Fruit fly (Drosophila melanogaster) whole organism, embryonic: ENCODE data around the gene ND-24.

Experiments used
- Asciz ChIP-seq: fragments of 200-800 bp; sonication (Bioruptor generic); optimal IDR thresholded peaks from 2 replicates; lab custom pipeline; 2017; ENCODE audit warnings: missing biosample characterization, mild to moderate bottlenecking, missing genetic modification characterization, missing genetic modification reagents
- Atf3 ChIP-seq: fragments of 200-800 bp; sonication (Bioruptor generic); optimal IDR thresholded peaks from 3 replicates; lab custom pipeline; 2016; ENCODE audit warnings: missing biosample characterization, missing genetic modification characterization
- CG11085 ChIP-seq: fragments of 200-800 bp; sonication (Bioruptor generic); IDR thresholded peaks from 2 replicates; pipeline ENCODE4 v1.3.6; 2022; ENCODE audit warnings: missing biosample characterization, missing genetic modification characterization
- CG11398 ChIP-seq: fragments of 200-800 bp; sonication (Bioruptor generic); optimal IDR thresholded peaks from 2 replicates; lab custom pipeline; 2016; ENCODE audit warnings: missing biosample characterization, missing genetic modification characterization
- CG14965 ChIP-seq: fragments of 200-800 bp; sonication (Bioruptor generic); optimal IDR thresholded peaks from 2 replicates; lab custom pipeline; 2016; ENCODE audit warnings: missing biosample characterization, missing genetic modification characterization, borderline replicate concordance
- CG15073 ChIP-seq: fragments of 200-800 bp; sonication (Bioruptor generic); optimal IDR thresholded peaks from 2 replicates; lab custom pipeline; 2016; ENCODE audit warnings: missing biosample characterization, missing genetic modification characterization
- CG15696 ChIP-seq: fragments of 200-800 bp; sonication (Bioruptor generic); optimal IDR thresholded peaks from 2 replicates; lab custom pipeline; 2019; ENCODE audit warnings: missing biosample characterization, mild to moderate bottlenecking, missing genetic modification characterization, moderate library complexity
- CG17328 ChIP-seq: fragments of 200-800 bp; sonication (Bioruptor generic); IDR thresholded peaks from 2 replicates; pipeline ENCODE4 v1.3.6; 2022; ENCODE audit warnings: missing biosample characterization, missing genetic modification characterization
- CG17385 ChIP-seq: fragments of 200-800 bp; sonication (Bioruptor generic); optimal IDR thresholded peaks from 3 replicates; lab custom pipeline; 2018; ENCODE audit warnings: missing biosample characterization, mild to moderate bottlenecking, missing genetic modification characterization
- CG2199 ChIP-seq: fragments of 200-800 bp; sonication (Bioruptor generic); IDR thresholded peaks from 3 replicates; pipeline ENCODE4 v1.3.6; 2022; ENCODE audit warnings: missing biosample characterization, missing genetic modification characterization
- CG2202 ChIP-seq: fragments of 200-800 bp; sonication (Bioruptor generic); optimal IDR thresholded peaks from 2 replicates; lab custom pipeline; 2018; ENCODE audit warnings: missing biosample characterization, mild to moderate bottlenecking, missing genetic modification characterization
- CG30403 ChIP-seq: fragments of 200-800 bp; sonication (Bioruptor generic); optimal IDR thresholded peaks from 3 replicates; lab custom pipeline; 2016; ENCODE audit warnings: missing biosample characterization, missing genetic modification characterization
- CG31388 ChIP-seq: fragments of 200-800 bp; sonication (Bioruptor generic); optimal IDR thresholded peaks from 2 replicates; lab custom pipeline; 2016; ENCODE audit warnings: missing biosample characterization, missing genetic modification characterization
- CG32767 ChIP-seq: fragments of 200-800 bp; sonication (Bioruptor generic); IDR thresholded peaks from 2 replicates; pipeline ENCODE4 v1.3.6; 2022; ENCODE audit warnings: missing biosample characterization, missing genetic modification characterization
- CG4360 ChIP-seq: fragments of 200-800 bp; sonication (Bioruptor generic); IDR thresholded peaks from 2 replicates; pipeline ENCODE4 v1.3.6; 2022; ENCODE audit warnings: missing biosample characterization, missing genetic modification characterization
- CG4617 ChIP-seq: fragments of 200-800 bp; sonication (Bioruptor generic); optimal IDR thresholded peaks from 3 replicates; lab custom pipeline; 2016; ENCODE audit warnings: missing biosample characterization, missing genetic modification characterization, borderline replicate concordance
- CG7745 ChIP-seq: fragments of 200-800 bp; sonication (Bioruptor generic); optimal IDR thresholded peaks from 2 replicates; lab custom pipeline; 2018; ENCODE audit warnings: missing biosample characterization, mild to moderate bottlenecking, missing genetic modification characterization, moderate library complexity
- CG7786 ChIP-seq: fragments of 200-800 bp; sonication (Bioruptor generic); optimal IDR thresholded peaks from 2 replicates; lab custom pipeline; 2016; ENCODE audit warnings: missing biosample characterization, missing genetic modification characterization
- CG8478 ChIP-seq: fragments of >200 bp; optimal IDR thresholded peaks from 2 replicates; lab custom pipeline; 2018
- CG9215 ChIP-seq: fragments of 200-800 bp; sonication (Bioruptor generic); IDR thresholded peaks from 2 replicates; pipeline ENCODE4 v1.3.6; 2022; ENCODE audit warnings: missing biosample characterization, missing genetic modification characterization
- CG9609 ChIP-seq: fragments of 200-800 bp; sonication (Bioruptor generic); optimal IDR thresholded peaks from 3 replicates; lab custom pipeline; 2016; ENCODE audit warnings: missing biosample characterization, missing genetic modification characterization
- D19B ChIP-seq: fragments of 200-800 bp; sonication (Bioruptor generic); optimal IDR thresholded peaks from 2 replicates; lab custom pipeline; 2017; ENCODE audit warnings: missing biosample characterization, mild to moderate bottlenecking, missing genetic modification characterization
- Dad ChIP-seq: fragments of 200-800 bp; sonication (Bioruptor generic); optimal IDR thresholded peaks from 3 replicates; lab custom pipeline; 2016; ENCODE audit warnings: missing biosample characterization, missing genetic modification characterization
- ERR ChIP-seq: fragments of 200-800 bp; sonication (Bioruptor generic); optimal IDR thresholded peaks from 2 replicates; lab custom pipeline; 2016; ENCODE audit warnings: missing biosample characterization, missing genetic modification characterization
- Fer2 ChIP-seq: fragments of 200-800 bp; sonication (Bioruptor generic); optimal IDR thresholded peaks from 2 replicates; lab custom pipeline; 2018; ENCODE audit warnings: missing biosample characterization, mild to moderate bottlenecking, missing genetic modification characterization, moderate library complexity
- HLH54F ChIP-seq: fragments of 200-800 bp; sonication (Bioruptor generic); optimal IDR thresholded peaks from 3 replicates; lab custom pipeline; 2016; ENCODE audit warnings: missing biosample characterization, missing genetic modification characterization
- Hey ChIP-seq: fragments of 200-800 bp; sonication (Bioruptor generic); optimal IDR thresholded peaks from 3 replicates; lab custom pipeline; 2018; ENCODE audit warnings: missing biosample characterization, mild to moderate bottlenecking, missing genetic modification characterization
- HmgZ ChIP-seq: fragments of 200-800 bp; sonication (Bioruptor generic); optimal IDR thresholded peaks from 2 replicates; lab custom pipeline; 2018; ENCODE audit warnings: missing biosample characterization, mild to moderate bottlenecking, missing genetic modification characterization
- MESR4 ChIP-seq: fragments of 200-800 bp; sonication (Bioruptor generic); optimal IDR thresholded peaks from 2 replicates; lab custom pipeline; 2018; ENCODE audit warnings: missing biosample characterization, mild to moderate bottlenecking, missing genetic modification characterization, moderate library complexity
- Med ChIP-seq: fragments of 200-800 bp; sonication (Bioruptor generic); peaks from one replicate; lab custom pipeline; 2016; ENCODE audit warnings: missing biosample characterization, missing genetic modification characterization, mild to moderate bottlenecking, inconsistent platforms, moderate library complexity
- amos ChIP-seq: fragments of 200-800 bp; sonication (Bioruptor generic); IDR thresholded peaks from 2 replicates; pipeline ENCODE4 v1.3.6; 2022; ENCODE audit warnings: missing biosample characterization, missing genetic modification characterization; ENCODE audit not compliant: partially characterized antibody
- ap ChIP-seq: fragments of 200-800 bp; sonication (Bioruptor generic); IDR thresholded peaks from 2 replicates; pipeline ENCODE4 v1.3.6; 2022; ENCODE audit warnings: missing biosample characterization, missing genetic modification characterization
- ara ChIP-seq: fragments of 200-800 bp; sonication (Bioruptor generic); IDR thresholded peaks from 2 replicates; pipeline ENCODE4 v1.3.6; 2022; ENCODE audit warnings: missing biosample characterization, missing genetic modification characterization
- crc ChIP-seq: fragments of 200-800 bp; sonication (Bioruptor generic); optimal IDR thresholded peaks from 2 replicates; lab custom pipeline; 2016; ENCODE audit warnings: missing biosample characterization, missing genetic modification characterization
- da ChIP-seq: fragments of 200-800 bp; sonication (Bioruptor generic); optimal IDR thresholded peaks from 2 replicates; lab custom pipeline; 2016; ENCODE audit warnings: missing biosample characterization, missing genetic modification characterization
- eyg ChIP-seq: fragments of 200-800 bp; sonication (Bioruptor generic); optimal IDR thresholded peaks from 3 replicates; lab custom pipeline; 2016; ENCODE audit warnings: missing biosample characterization, missing genetic modification characterization
- gcm2 ChIP-seq: fragments of 200-800 bp; sonication (Bioruptor generic); optimal IDR thresholded peaks from 2 replicates; lab custom pipeline; 2016; ENCODE audit warnings: missing biosample characterization, missing genetic modification characterization
- gsb-n ChIP-seq: fragments of 200-800 bp; sonication (Bioruptor generic); optimal IDR thresholded peaks from 3 replicates; lab custom pipeline; 2018; ENCODE audit warnings: missing biosample characterization, mild to moderate bottlenecking, missing genetic modification characterization
- inv ChIP-seq: fragments of 200-800 bp; sonication (Bioruptor generic); IDR thresholded peaks from 2 replicates; pipeline ENCODE4 v1.3.6; 2022; ENCODE audit warnings: missing biosample characterization, missing genetic modification characterization; ENCODE audit not compliant: partially characterized antibody
- ken ChIP-seq: fragments of 200-800 bp; sonication (Bioruptor generic); IDR thresholded peaks from 3 replicates; pipeline ENCODE4 v1.3.6; 2022; ENCODE audit warnings: missing biosample characterization, missing genetic modification characterization
- lilli ChIP-seq: fragments of 200-800 bp; sonication (Bioruptor generic); optimal IDR thresholded peaks from 3 replicates; lab custom pipeline; 2016; ENCODE audit warnings: missing biosample characterization, missing genetic modification characterization
- lmd ChIP-seq: fragments of 200-800 bp; sonication (Bioruptor generic); IDR thresholded peaks from 2 replicates; pipeline ENCODE4 v1.3.6; 2022; ENCODE audit warnings: missing biosample characterization, missing genetic modification characterization
- lola ChIP-seq, 3 experiments: fragments of >200 bp in 2 of 3; fragments of 200-800 bp in 1 of 3; sonication (Bioruptor generic) in 1 of 3; optimal IDR thresholded peaks; 2 replicates each; lab custom pipeline; 2017 to 2019; ENCODE audit warnings: missing biosample characterization in 3 of 3, missing genetic modification characterization in 3 of 3, mild to moderate bottlenecking in 1 of 3, moderate library complexity in 1 of 3
- sc ChIP-seq, 3 experiments: fragments of >200 bp in 2 of 3; fragments of 200-800 bp in 1 of 3; sonication (Bioruptor generic) in 1 of 3; optimal IDR thresholded peaks; 2 replicates in 2 of 3; 3 replicates in 1 of 3; lab custom pipeline; 2017; ENCODE audit warnings: mild to moderate bottlenecking in 1 of 3, missing biosample characterization in 1 of 3, missing genetic modification characterization in 1 of 3, missing genetic modification reagents in 1 of 3
- scrt ChIP-seq: fragments of 200-800 bp; sonication (Bioruptor generic); optimal IDR thresholded peaks from 2 replicates; lab custom pipeline; 2018; ENCODE audit warnings: missing biosample characterization, mild to moderate bottlenecking, missing genetic modification characterization, moderate library complexity
- tna ChIP-seq: fragments of 200-800 bp; sonication (Bioruptor generic); IDR thresholded peaks from 2 replicates; pipeline ENCODE4 v1.3.6; 2022; ENCODE audit warnings: missing biosample characterization, missing genetic modification characterization; ENCODE audit not compliant: partially characterized antibody
- toy ChIP-seq: fragments of 200-800 bp; sonication (Bioruptor generic); IDR thresholded peaks from 2 replicates; pipeline ENCODE4 v1.3.6; 2022; ENCODE audit warnings: missing biosample characterization, missing genetic modification characterization
- ttk ChIP-seq: fragments of 200-800 bp; sonication (Bioruptor generic); IDR thresholded peaks from 2 replicates; pipeline ENCODE4 v2.1.2; 2022; ENCODE audit warnings: missing biosample characterization, missing genetic modification characterization
- wek ChIP-seq: fragments of 200-800 bp; sonication (Bioruptor generic); optimal IDR thresholded peaks from 3 replicates; lab custom pipeline; 2018; ENCODE audit warnings: missing biosample characterization, mild to moderate bottlenecking, missing genetic modification characterization, moderate library complexity
- z ChIP-seq: fragments of 200-800 bp; sonication (Bioruptor generic); IDR thresholded peaks from 3 replicates; pipeline ENCODE4 v1.3.6; 2022; ENCODE audit warnings: missing biosample characterization, missing genetic modification characterization
- zf30C ChIP-seq: fragments of 200-800 bp; sonication (Bioruptor generic); optimal IDR thresholded peaks from 3 replicates; lab custom pipeline; 2018; ENCODE audit warnings: missing biosample characterization, mild to moderate bottlenecking, missing genetic modification characterization

The ND-24 gene

dm6 chrX:17595822-17596221 is 36.1 kb upstream of the ND-24 start (continued):
- TF ChIP-seq CG14965 (GFP tag; lab: Kevin White, UChicago): no peak
- TF ChIP-seq ttk (GFP tag; lab: Robert Waterston, UW): peak; percentile 75
- TF ChIP-seq lola (GFP tag; optimal IDR thresholded peaks at IDR 0.05; lab: Kevin White, UChicago): no peak
- no peak for TF ChIP-seq Hey (tag; lab: Kevin White, UChicago)
- TF ChIP-seq HLH54F (GFP tag; lab: Kevin White, UChicago): peak; percentile 60
- TF ChIP-seq CG7745 (tag; lab: Kevin White, UChicago): no peak
- no peak for TF ChIP-seq wek (GFP tag; lab: Kevin White, UChicago)
- no peak for TF ChIP-seq tna
- TF ChIP-seq CG7786 (GFP tag; lab: Kevin White, UChicago): peak; percentile 19
- TF ChIP-seq gcm2 (GFP tag; lab: Kevin White, UChicago): no peak
- TF ChIP-seq CG2202 (tag; lab: Kevin White, UChicago): no peak
- TF ChIP-seq lilli (GFP tag; lab: Kevin White, UChicago): peak; percentile 88
- TF ChIP-seq CG2199 (GFP tag; lab: Robert Waterston, UW): no peak
- TF ChIP-seq ap (GFP tag; lab: Robert Waterston, UW): peak; percentile 70
- no peak for TF ChIP-seq CG4360 (GFP tag; lab: Robert Waterston, UW)
- peak; percentile 77 for TF ChIP-seq CG11085 (GFP tag; lab: Robert Waterston, UW)
- TF ChIP-seq Atf3: no peak
- TF ChIP-seq Fer2 (tag; lab: Kevin White, UChicago): peak; percentile 52
- no peak for TF ChIP-seq amos
- TF ChIP-seq eyg (GFP tag; lab: Kevin White, UChicago): no peak
- TF ChIP-seq CG15073: no peak
- TF ChIP-seq ERR: no peak
- TF ChIP-seq ken (GFP tag; lab: Robert Waterston, UW): peak; percentile 53; the same call in 1 of the 3 replicates
- no peak for TF ChIP-seq z
- TF ChIP-seq CG15696 (tag; lab: Kevin White, UChicago): peak; percentile 35
- peak; percentile 60 for TF ChIP-seq Asciz (GFP tag; lab: Kevin White, UChicago)
- peak; percentile 2 for TF ChIP-seq crc (GFP tag; lab: Kevin White, UChicago)
- no peak for TF ChIP-seq sc (optimal IDR thresholded peaks at IDR 0.05; lab: Kevin White, UChicago)
- peak; percentile 32 for TF ChIP-seq sc (GFP tag; optimal IDR thresholded peaks at IDR 0.05; lab: Kevin White, UChicago)
- peak; percentile 10 for TF ChIP-seq CG4617 (GFP tag; lab: Kevin White, UChicago)
- TF ChIP-seq CG8478 (lab: Kevin White, UChicago): no peak
- TF ChIP-seq CG9215: peak; percentile 68
- peak; percentile 53; the same call in 1 of the 2 replicates for TF ChIP-seq CG32767 (GFP tag; lab: Robert Waterston, UW)
- peak; percentile 74 for TF ChIP-seq CG17385 (GFP tag; lab: Kevin White, UChicago)
- TF ChIP-seq zf30C: no peak
- TF ChIP-seq Med (GFP tag; lab: Kevin White, UChicago): peak; percentile 89
- peak; percentile 79 for TF ChIP-seq CG30403
- peak; percentile 98 for TF ChIP-seq D19B
- TF ChIP-seq toy (GFP tag; lab: Robert Waterston, UW): peak; percentile 61
- peak; percentile 44 for TF ChIP-seq gsb-n (tag; lab: Kevin White, UChicago)
- TF ChIP-seq HmgZ (tag; lab: Kevin White, UChicago): peak; percentile 63
- TF ChIP-seq da (GFP tag; lab: Kevin White, UChicago): no peak
- peak; percentile 11 for TF ChIP-seq CG9609 (GFP tag; lab: Kevin White, UChicago)
- no peak for TF ChIP-seq CG31388
- TF ChIP-seq MESR4: no peak
- no peak for TF ChIP-seq inv (GFP tag; lab: Robert Waterston, UW)
- peak; percentile 40 for TF ChIP-seq Dad
- TF ChIP-seq ara (GFP tag; lab: Robert Waterston, UW): peak; percentile 75
- TF ChIP-seq CG11398 (GFP tag; lab: Kevin White, UChicago): no peak
- peak; percentile 73 for TF ChIP-seq scrt (GFP tag; lab: Kevin White, UChicago)
- TF ChIP-seq CG17328 (GFP tag; lab: Robert Waterston, UW): peak; percentile 76
- peak; percentile 89 for TF ChIP-seq lmd (GFP tag; lab: Robert Waterston, UW)
